Worm (Caenorhabditis elegans): ENCODE results near the gene ZC204.14.
"Not testable (repeated sequence)": the region's sequence is repeated elsewhere in the genome, so short reads cannot be mapped to it uniquely, and the experiment has no call there.

The ZC204.14 gene

DNA sequence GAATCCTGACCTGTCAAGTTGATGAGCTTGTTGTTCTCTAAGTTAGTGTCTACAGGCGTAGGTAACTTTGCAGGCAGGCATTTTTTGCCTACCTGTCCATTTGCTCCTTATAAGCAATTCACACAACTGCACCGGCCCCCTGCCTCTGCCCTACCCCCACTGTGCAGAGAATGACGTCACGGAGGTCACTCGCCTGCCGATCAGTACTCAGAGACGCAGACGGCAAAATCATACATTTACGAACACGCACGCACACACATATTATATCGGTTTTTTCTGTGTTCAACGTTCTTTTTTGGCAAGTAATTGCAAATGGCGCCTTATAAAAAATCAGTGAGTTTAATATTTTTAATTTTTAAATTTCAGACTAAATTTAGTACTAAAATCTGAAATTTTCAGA, 767 bp upstream of the ZC204.14 start, which contains the start of gene duxl-1 (continued):
- TF ChIP-seq nhr-27 (tag; optimal IDR thresholded peaks at IDR 0.05) = no peak
- TF ChIP-seq F23B12.7 (tag; optimal IDR thresholded peaks at IDR 0.05; ENCODE audit: insufficient read depth) = no peak
- TF ChIP-seq fkh-3 (tag; optimal IDR thresholded peaks at IDR 0.05) = no peak
- TF ChIP-seq hlh-26 (GFP tag; conservative IDR thresholded peaks at IDR 0.05) = no peak
- no peak for TF ChIP-seq nhr-120 (GFP tag; IDR thresholded peaks at IDR 0.05)
- no peak for TF ChIP-seq rec-8 (tag; optimal IDR thresholded peaks at IDR 0.05)
- TF ChIP-seq T26A5.8 (tag; optimal IDR thresholded peaks at IDR 0.05) = no peak
- no peak for TF ChIP-seq lin-26 (GFP tag; IDR thresholded peaks at IDR 0.05)
- peak; percentile 57 for TF ChIP-seq nhr-80 (tag; optimal IDR thresholded peaks at IDR 0.05)
- TF ChIP-seq mel-28 (tag; optimal IDR thresholded peaks at IDR 0.05; ENCODE audit: borderline replicate concordance) = no peak
- peak; percentile 22; the same call in 1 of the 2 replicates for TF ChIP-seq dox-1 (GFP tag; IDR thresholded peaks at IDR 0.05)
- no peak for TF ChIP-seq ceh-79 (tag; optimal IDR thresholded peaks at IDR 0.05)
- TF ChIP-seq tbx-9 (tag; optimal IDR thresholded peaks at IDR 0.05; ENCODE audit: borderline replicate concordance) = no peak
- TF ChIP-seq bed-1 (GFP tag; IDR thresholded peaks at IDR 0.05) = no peak
- no peak for TF ChIP-seq efl-1 (GFP tag; optimal IDR thresholded peaks at IDR 0.05)

DNA sequence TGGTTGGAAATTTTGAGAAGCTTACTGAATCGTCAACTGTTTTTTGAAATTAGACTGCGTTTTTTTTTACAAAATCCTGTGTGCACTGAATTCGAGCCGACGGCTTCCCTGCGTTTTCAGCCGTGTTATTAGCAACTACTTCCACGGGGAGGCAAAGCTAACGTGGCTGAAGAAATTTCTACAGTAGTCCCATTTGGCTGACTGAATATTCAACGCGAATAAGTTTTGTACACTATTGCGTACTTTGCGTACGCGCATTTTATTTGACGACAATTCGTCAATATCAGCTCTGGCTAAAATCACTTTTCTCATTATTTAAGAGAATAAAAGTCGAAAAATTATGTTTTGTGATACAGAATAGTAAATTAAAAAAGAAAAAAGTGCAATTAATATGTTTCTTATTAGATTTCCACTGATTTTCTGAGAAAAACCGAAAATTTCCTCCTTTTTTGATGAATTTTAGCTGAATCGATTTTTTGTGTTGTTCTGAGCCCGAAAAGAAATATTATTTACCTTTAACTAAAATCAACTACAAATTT, 1.4 kb downstream of the ZC204.14 start:
- TF ChIP-seq aptf-2 (GFP tag; conservative IDR thresholded peaks at IDR 0.05) (0 out of 2 replicates have a peak, but pooled peaks have one; percentile 58), hmg-1.2 (GFP tag; IDR thresholded peaks at IDR 0.05) (peak; percentile 91), mcd-1 (GFP tag; IDR thresholded peaks at IDR 0.05) (peak; percentile 80), D2030.7 (GFP tag; IDR thresholded peaks at IDR 0.05) (peak; percentile 63), ceh-91 (GFP tag; IDR thresholded peaks at IDR 0.05) (peak; percentile 62), Y95B8A.8 (GFP tag; IDR thresholded peaks at IDR 0.05) (0 out of 2 replicates have a peak, but pooled peaks have one; percentile 53), dox-1 (GFP tag; IDR thresholded peaks at IDR 0.05) (peak; percentile 85), rcor-1 (GFP tag; IDR thresholded peaks at IDR 0.05) (peak; percentile 63; the same call in 1 of the 2 replicates), lsl-1 (GFP tag; optimal IDR thresholded peaks at IDR 0.05) (peak; percentile 22), F33H1.4 (GFP tag; IDR thresholded peaks at IDR 0.05) (peak; percentile 30; the same call in 1 of the 2 replicates), let-607 (tag; optimal IDR thresholded peaks at IDR 0.05) (peak in 1 of 2 experiments; percentile 28), madf-6 (GFP tag; IDR thresholded peaks at IDR 0.05) (peak; percentile 56), attf-3 (GFP tag; conservative IDR thresholded peaks at IDR 0.05) (peak; percentile 44; the same call in 1 of the 2 replicates), madf-8 (GFP tag; conservative IDR thresholded peaks at IDR 0.05) (peak; percentile 53)

ce11 chrII:1660888-1661287, 1.9 kb downstream of the ZC204.14 start, which contains the start of gene ZC204.13:
Gene ZC204.13, minus strand, starts transcription at chrII:1660988.
- TF ChIP-seq mes-4 (tag; optimal IDR thresholded peaks at IDR 0.05); madf-8 (GFP tag; conservative IDR thresholded peaks at IDR 0.05); mcd-1 (GFP tag; IDR thresholded peaks at IDR 0.05): not testable (repeated sequence)

DNA sequence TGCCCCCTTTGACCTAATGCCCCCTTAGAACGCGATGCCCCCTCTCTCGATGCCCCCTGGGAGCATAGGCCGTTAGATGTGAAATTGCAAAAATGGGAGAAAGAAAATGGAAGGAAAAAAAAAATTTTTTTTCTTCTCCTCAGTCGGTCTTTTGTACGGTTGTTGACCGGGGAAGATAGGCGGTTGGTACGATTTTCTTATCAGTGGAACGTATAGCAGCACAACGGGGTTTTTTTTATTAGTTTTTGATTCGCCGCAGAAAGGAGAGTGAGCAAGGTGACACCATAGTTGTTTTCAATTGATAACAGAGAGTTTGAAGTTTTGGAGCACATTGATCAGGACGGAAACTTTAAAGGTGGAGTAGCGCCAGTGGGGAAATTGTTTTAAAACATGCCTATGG, 3.0 kb downstream of the ZC204.14 start:
- TF ChIP-seq dox-1 (GFP tag; IDR thresholded peaks at IDR 0.05) = peak; percentile 67; the same call in 1 of the 2 replicates
- TF ChIP-seq nhr-80 (tag; optimal IDR thresholded peaks at IDR 0.05) = peak; percentile 75

- TF ChIP-seq mxl-1 (tag; optimal IDR thresholded peaks at IDR 0.05) = no peak
- no peak for TF ChIP-seq snpc-1.3 (tag; optimal IDR thresholded peaks at IDR 0.05; ENCODE audit: insufficient read depth)
- no peak for TF ChIP-seq attf-6 (GFP tag; IDR thresholded peaks at IDR 0.05)
- TF ChIP-seq pbrm-1 (GFP tag; IDR thresholded peaks at IDR 0.05) = no peak
- no peak for TF ChIP-seq gei-17 (GFP tag; optimal IDR thresholded peaks at IDR 0.05)
- no peak for TF ChIP-seq attf-3 (GFP tag; conservative IDR thresholded peaks at IDR 0.05)
- TF ChIP-seq F57A8.1 (GFP tag; optimal IDR thresholded peaks at IDR 0.05) = no peak
- no peak for TF ChIP-seq chd-7 (tag; optimal IDR thresholded peaks at IDR 0.05)
- TF ChIP-seq F37B4.10 (GFP tag; IDR thresholded peaks at IDR 0.05) = no peak
- no peak for TF ChIP-seq K12H6.12 (tag; optimal IDR thresholded peaks at IDR 0.05)
- TF ChIP-seq dox-1 (GFP tag; IDR thresholded peaks at IDR 0.05) = no peak
- no peak for TF ChIP-seq nfya-2 (GFP tag; IDR thresholded peaks at IDR 0.05)
- no peak for TF ChIP-seq cebp-2 (GFP tag; IDR thresholded peaks at IDR 0.05)
- TF ChIP-seq bed-1 (GFP tag; IDR thresholded peaks at IDR 0.05) = no peak
Measured at ce11 chrII:1657202-1657601, 5.5 kb downstream of the ZC204.14 start, which contains the start of gene ZC204.12. Gene ZC204.12, minus strand, starts transcription at chrII:1657302.
